Fruit fly (Drosophila melanogaster) Kc167 (cell line): ENCODE data around the gene ctp.

Experiments
- h ChIP-seq: fragments of >200 bp; optimal IDR thresholded peaks from 3 replicates; lab custom pipeline; 2018; ENCODE audit warnings: missing external identifiers
- psq ChIP-seq: fragments of >200 bp; optimal IDR thresholded peaks from 2 replicates; lab custom pipeline; 2017; ENCODE audit warnings: missing external identifiers
- ttk ChIP-seq: sonication (Bioruptor generic); optimal IDR thresholded peaks from 2 replicates; lab custom pipeline; 2017; ENCODE audit warnings: missing external identifiers

DNA sequence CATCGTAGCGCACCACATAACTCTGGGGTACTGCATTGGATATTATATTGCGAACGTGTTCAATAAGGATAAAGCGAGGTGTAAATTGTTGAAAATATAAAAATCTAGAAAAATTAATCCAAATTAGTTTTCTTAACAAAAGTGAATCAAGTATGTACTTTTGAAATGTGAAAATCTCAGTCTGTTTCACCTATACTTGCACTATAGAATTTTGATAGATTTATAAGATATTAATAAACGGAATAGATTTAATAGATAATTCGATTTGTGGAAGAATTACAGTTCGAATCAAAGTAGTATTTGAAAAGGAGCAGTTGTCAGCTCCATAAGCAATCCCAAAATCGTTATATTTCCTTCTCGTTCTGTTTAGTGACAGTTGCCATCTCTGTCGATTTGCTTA lies 17.4 kb downstream of the ctp start, which contains the start of gene CG7024:
- no peak for TF ChIP-seq ttk
- no peak for TF ChIP-seq psq (lab: Kevin White, UChicago)
- no peak for TF ChIP-seq h
